Fruit fly (Drosophila melanogaster) whole organism, pupa: ENCODE results near the gene ng2.

ENCODE experiments used
- CG15710 ChIP-seq: fragments of 200-800 bp; sonication (Bioruptor generic); optimal IDR thresholded peaks from 2 replicates; lab custom pipeline; 2018; ENCODE audit warnings: missing biosample characterization, mild to moderate bottlenecking, missing genetic modification characterization, moderate library complexity
- CG32121 ChIP-seq: fragments of 200-800 bp; sonication (Bioruptor generic); IDR thresholded peaks from 2 replicates; pipeline ENCODE4 v1.3.6; 2022; ENCODE audit warnings: missing biosample characterization, missing genetic modification characterization
- CG8159 ChIP-seq: fragments of 200-800 bp; sonication (Bioruptor generic); optimal IDR thresholded peaks from 3 replicates; lab custom pipeline; 2018; ENCODE audit warnings: missing biosample characterization, mild to moderate bottlenecking, missing genetic modification characterization, moderate library complexity
- D1 ChIP-seq: fragments of 200-800 bp; sonication (Bioruptor generic); optimal IDR thresholded peaks from 2 replicates; lab custom pipeline; 2018; ENCODE audit warnings: missing biosample characterization, mild to moderate bottlenecking, missing genetic modification characterization, moderate library complexity
- Pif1A ChIP-seq: fragments of 200-800 bp; sonication (Bioruptor generic); optimal IDR thresholded peaks from 3 replicates; lab custom pipeline; 2016; ENCODE audit warnings: missing biosample characterization, missing genetic modification characterization
- Snoo ChIP-seq: fragments of 200-800 bp; sonication (Bioruptor generic); optimal IDR thresholded peaks from 3 replicates; lab custom pipeline; 2017; ENCODE audit warnings: missing biosample characterization, mild to moderate bottlenecking, missing genetic modification characterization, inconsistent platforms
- gl ChIP-seq: fragments of 200-800 bp; sonication (Bioruptor generic); optimal IDR thresholded peaks from 2 replicates; lab custom pipeline; 2018; ENCODE audit warnings: missing biosample characterization, mild to moderate bottlenecking, missing genetic modification characterization

dm6 chrX:3190837-3191458 lies 49.4 kb downstream of the ng2 start:
- TF ChIP-seq D1 (no peak), CG32121 (GFP tag; lab: Robert Waterston, UW) (no peak), CG8159 (no peak), Pif1A (GFP tag; lab: Kevin White, UChicago) (no peak), CG15710 (no peak), gl (tag; lab: Kevin White, UChicago) (no peak), Snoo (tag; lab: Kevin White, UChicago) (no peak)
